Worm (Caenorhabditis elegans): Measurements from ENCODE around the gene flp-16.

The flp-16 gene

DNA sequence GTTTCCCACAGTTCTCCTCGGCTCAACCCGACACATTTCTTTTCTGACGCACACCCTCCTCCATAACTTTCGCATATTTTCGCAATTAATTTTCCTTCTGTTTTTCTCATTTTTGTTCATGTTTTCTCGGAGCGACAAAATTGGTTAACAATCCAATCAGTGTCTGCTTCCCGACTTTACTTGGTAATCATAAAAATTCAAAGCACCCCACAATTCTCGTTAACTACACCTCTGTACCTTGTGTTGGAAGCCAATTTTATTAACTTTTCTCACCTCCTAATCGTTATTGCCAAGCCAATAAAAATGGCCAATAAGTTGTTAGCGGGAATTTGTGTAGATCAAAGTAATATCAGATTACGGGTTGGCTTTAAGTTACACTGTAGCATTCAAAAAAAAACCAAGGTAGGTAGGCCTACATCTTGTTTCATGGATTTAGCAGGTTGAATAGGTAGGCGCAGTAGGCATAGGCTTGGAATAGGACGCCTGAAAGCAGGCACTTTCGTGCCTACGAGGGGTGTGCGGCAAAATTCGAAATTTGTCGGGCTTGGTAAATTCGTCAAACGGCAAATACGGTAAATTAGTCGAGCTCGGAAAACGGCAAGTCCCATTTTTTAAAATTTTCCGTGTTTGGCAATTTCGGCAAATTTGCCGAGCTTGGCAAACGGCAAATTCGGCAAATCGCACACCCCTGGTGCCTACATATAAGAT, 4.5 kb upstream of the flp-16 start:
- TF ChIP-seq lir-3 (tag; optimal IDR thresholded peaks at IDR 0.05; ENCODE audit: poor library complexity) (no peak), ceh-8 (GFP tag; optimal IDR thresholded peaks at IDR 0.05) (no peak), ces-1 (GFP tag; optimal IDR thresholded peaks at IDR 0.05) (no peak), unc-86 (tag; optimal IDR thresholded peaks at IDR 0.05) (no peak), ceh-63 (GFP tag; optimal IDR thresholded peaks at IDR 0.05) (no peak), nhr-71 (tag; optimal IDR thresholded peaks at IDR 0.05) (peak; percentile 21), lin-14 (GFP tag; optimal IDR thresholded peaks at IDR 0.05) (peak; percentile 24), jun-1 (tag; optimal IDR thresholded peaks at IDR 0.05) (no peak), snu-23 (GFP tag; optimal IDR thresholded peaks at IDR 0.05) (no peak), ceh-90 (tag; optimal IDR thresholded peaks at IDR 0.05) (no peak), C04F5.9 (tag; optimal IDR thresholded peaks at IDR 0.05) (no peak), fkh-8 (tag; optimal IDR thresholded peaks at IDR 0.05) (peak; percentile 56), unc-62 (GFP tag; optimal IDR thresholded peaks at IDR 0.05) (no peak), nhr-19 (GFP tag; conservative IDR thresholded peaks at IDR 0.05) (no peak), vab-15 (tag; optimal IDR thresholded peaks at IDR 0.05) (no peak), lin-39 (tag; optimal IDR thresholded peaks at IDR 0.05) (no peak), nhr-12 (tag; optimal IDR thresholded peaks at IDR 0.05) (no peak), ceh-82 (tag; optimal IDR thresholded peaks at IDR 0.05) (no peak), hlh-4 (tag; optimal IDR thresholded peaks at IDR 0.05) (no peak), grh-1 (GFP tag; IDR thresholded peaks at IDR 0.05) (no peak), nhr-84 (tag; optimal IDR thresholded peaks at IDR 0.05) (no peak), dsc-1 (tag; optimal IDR thresholded peaks at IDR 0.05) (no peak), nhr-77 (tag; optimal IDR thresholded peaks at IDR 0.05) (no peak), sox-4 (tag; optimal IDR thresholded peaks at IDR 0.05) (no peak), fkh-10 (GFP tag; optimal IDR thresholded peaks at IDR 0.05) (no peak), elt-3 (tag; optimal IDR thresholded peaks at IDR 0.05) (no peak), dpl-1 (GFP tag; optimal IDR thresholded peaks at IDR 0.05) (no peak), unc-98 (GFP tag; IDR thresholded peaks at IDR 0.05) (no peak), zag-1 (tag; optimal IDR thresholded peaks at IDR 0.05) (no peak), isw-1 (GFP tag; IDR thresholded peaks at IDR 0.05) (no peak), lsy-2 (tag; optimal IDR thresholded peaks at IDR 0.05) (no peak), aly-2 (tag; optimal IDR thresholded peaks at IDR 0.05) (no peak), sptf-1 (tag; optimal IDR thresholded peaks at IDR 0.05) (no peak), swsn-7 (tag; optimal IDR thresholded peaks at IDR 0.05) (no peak), nhr-237 (tag; optimal IDR thresholded peaks at IDR 0.05) (no peak), unc-30 (tag; optimal IDR thresholded peaks at IDR 0.05) (no peak), nhr-85 (tag) (peak; percentile 44), nhr-47 (tag; optimal IDR thresholded peaks at IDR 0.05) (peak; percentile 31), snpc-4 (tag; optimal IDR thresholded peaks at IDR 0.05) (no peak), C34B4.2 (tag; optimal IDR thresholded peaks at IDR 0.05) (no peak), efl-1 (optimal IDR thresholded peaks at IDR 0.05) (no peak), efl-1 (GFP tag; optimal IDR thresholded peaks at IDR 0.05 in 1 of 2) (peak in 1 of 2 experiments; percentile 32), nhr-76 (tag; optimal IDR thresholded peaks at IDR 0.05) (no peak), rnt-1 (tag; optimal IDR thresholded peaks at IDR 0.05) (no peak), nhr-90 (tag; optimal IDR thresholded peaks at IDR 0.05; ENCODE audit: poor library complexity) (no peak), zip-4 (GFP tag; optimal IDR thresholded peaks at IDR 0.05) (no peak)

Measured in whole organism, L1 larva.